ENCODE assay signal across 3 worm cellular contexts in the genomic region with DNA sequence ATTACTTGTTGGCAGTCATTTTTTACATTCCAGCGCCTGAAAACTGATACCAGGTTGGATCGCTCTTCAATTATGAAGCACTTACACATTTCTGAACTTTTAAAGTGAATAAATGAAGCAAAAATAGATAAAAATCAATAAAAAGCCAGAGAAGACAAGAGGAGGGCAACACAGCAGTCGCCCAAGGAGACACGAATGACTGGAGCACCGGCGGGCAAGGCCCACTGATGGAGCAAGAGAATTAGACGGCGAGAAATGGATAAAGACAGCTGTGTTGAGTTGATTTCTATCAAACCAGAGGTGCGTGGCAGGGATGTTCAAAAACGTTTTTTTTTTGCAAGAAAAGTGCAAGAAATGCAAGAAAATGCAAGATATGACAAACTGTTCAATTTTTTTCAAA.
A peak's percentile ranks its signal among the peaks of the same experiment; 100 is the strongest.
TF ChIP-seq lines count a peak whose summit lies in the region.

No protein-coding gene starts in this region.

TF ChIP-seq in whole organism, L1 larva, 84 proteins besides CTCF, POLR2A, EP300 and RAD21:
- no peak for TF ChIP-seq C34B4.2 (tag; optimal IDR thresholded peaks at IDR 0.05; lab: Kevin White, UChicago)
- TF ChIP-seq dsc-1 (tag; optimal IDR thresholded peaks at IDR 0.05; lab: Kevin White, UChicago): peak; percentile 2

TF ChIP-seq in whole organism, late embryonic, 69 proteins besides CTCF, POLR2A, EP300 and RAD21:
- no peak for TF ChIP-seq pros-1 (tag; optimal IDR thresholded peaks at IDR 0.05; lab: Kevin White, UChicago)
- peak; percentile 37 for TF ChIP-seq ceh-48 (tag; optimal IDR thresholded peaks at IDR 0.05; lab: Kevin White, UChicago)
- TF ChIP-seq fax-1 (tag; optimal IDR thresholded peaks at IDR 0.05; lab: Kevin White, UChicago): no peak
- TF ChIP-seq sox-4 (tag; optimal IDR thresholded peaks at IDR 0.05; lab: Kevin White, UChicago): no peak
- no peak for TF ChIP-seq ets-4 (tag; optimal IDR thresholded peaks at IDR 0.05; lab: Kevin White, UChicago)

TF ChIP-seq in whole organism, mixed stage, embryonic, 35 proteins besides CTCF, POLR2A, EP300 and RAD21:
- no peak for TF ChIP-seq unc-62 (GFP tag; optimal IDR thresholded peaks at IDR 0.05; lab: Kevin White, UChicago)
- no peak for TF ChIP-seq ceh-83 (GFP tag; optimal IDR thresholded peaks at IDR 0.05; lab: Kevin White, UChicago)
- TF ChIP-seq unc-120 (tag; optimal IDR thresholded peaks at IDR 0.05; lab: Kevin White, UChicago; ENCODE audit: poor library complexity, severe bottlenecking): peak; percentile 67
- peak; percentile 68 for TF ChIP-seq hlh-1 (tag; optimal IDR thresholded peaks at IDR 0.05; lab: Kevin White, UChicago)
- no peak for TF ChIP-seq nhr-2 (tag; optimal IDR thresholded peaks at IDR 0.05; lab: Kevin White, UChicago)
- TF ChIP-seq unc-39 (tag; optimal IDR thresholded peaks at IDR 0.05; lab: Kevin White, UChicago): no peak
- TF ChIP-seq bed-3 (GFP tag; optimal IDR thresholded peaks at IDR 0.05; lab: Kevin White, UChicago): no peak
- no peak for TF ChIP-seq pha-4 (tag; optimal IDR thresholded peaks at IDR 0.05; lab: Kevin White, UChicago)
- no peak for TF ChIP-seq nhr-237 (tag; optimal IDR thresholded peaks at IDR 0.05; lab: Kevin White, UChicago)
